Worm (Caenorhabditis elegans): Measurements from ENCODE around the gene srj-44.

srj-44 gene

ce11 chrV:2821618-2822272 lies 23.9 kb downstream of the srj-44 start, which contains the start of gene srh-36:
Gene srh-36 (minus strand): TSS chrV:2821668.
- TF ChIP-seq snpc-4 (GFP tag; optimal IDR thresholded peaks at IDR 0.05) (no peak), snpc-4 (tag; optimal IDR thresholded peaks at IDR 0.05) (peak in 1 of 4 experiments; percentile 53), ztf-28 (GFP tag; IDR thresholded peaks at IDR 0.05) (0 out of 2 replicates have a peak, but pooled peaks have one; percentile 56), zfh-2 (GFP tag; conservative IDR thresholded peaks at IDR 0.05) (peak; percentile 81), Y67H2A.10 (GFP tag; conservative IDR thresholded peaks at IDR 0.05) (no peak), mxl-1 (tag; optimal IDR thresholded peaks at IDR 0.05) (no peak), hrde-1 (tag; optimal IDR thresholded peaks at IDR 0.05; ENCODE audit: borderline replicate concordance) (no peak), nfyb-1 (GFP tag; IDR thresholded peaks at IDR 0.05) (peak; percentile 53; the same call in 1 of the 2 replicates)

ce11 chrV:2818117-2818516 lies 27.6 kb downstream of the srj-44 start, which contains the start of gene srt-34:
Gene srt-34 (minus strand): TSS chrV:2818217.
- TF ChIP-seq madf-10 (tag; optimal IDR thresholded peaks at IDR 0.05) (no peak), lsl-1 (GFP tag; optimal IDR thresholded peaks at IDR 0.05) (no peak), gei-17 (GFP tag; optimal IDR thresholded peaks at IDR 0.05) (no peak), Y95B8A.8 (GFP tag; IDR thresholded peaks at IDR 0.05) (no peak), T07F8.4 (tag; optimal IDR thresholded peaks at IDR 0.05) (no peak), egl-18 (GFP tag; IDR thresholded peaks at IDR 0.05) (no peak)

- TF ChIP-seq nfya-2 (GFP tag; IDR thresholded peaks at IDR 0.05) = no peak
- TF ChIP-seq tbp1 (GFP tag; optimal IDR thresholded peaks at IDR 0.05) = no peak
- TF ChIP-seq hmg-20 (GFP tag; IDR thresholded peaks at IDR 0.05) = no peak
- no peak for TF ChIP-seq lir-1 (GFP tag; conservative IDR thresholded peaks at IDR 0.05)
- TF ChIP-seq ets-4 (GFP tag; optimal IDR thresholded peaks at IDR 0.05) = no peak
- no peak for TF ChIP-seq let-526 (GFP tag; IDR thresholded peaks at IDR 0.05)
Measured at ce11 chrV:2815956-2816355, 29.7 kb downstream of the srj-44 start, which contains the start of gene F54E2.5. Gene F54E2.5 (minus strand): TSS chrV:2816056.

- no peak for TF ChIP-seq lin-26 (GFP tag; IDR thresholded peaks at IDR 0.05)
- TF ChIP-seq F55B11.4 (tag; optimal IDR thresholded peaks at IDR 0.05; ENCODE audit: borderline replicate concordance, insufficient read depth) = no peak
- TF ChIP-seq lsy-27 (tag; optimal IDR thresholded peaks at IDR 0.05; ENCODE audit: borderline replicate concordance, insufficient read depth) = no peak
- TF ChIP-seq aptf-3 (GFP tag; IDR thresholded peaks at IDR 0.05) = no peak
- TF ChIP-seq C17E4.6 (GFP tag; IDR thresholded peaks at IDR 0.05) = no peak
- TF ChIP-seq K12H6.12 (tag; optimal IDR thresholded peaks at IDR 0.05) = no peak
- TF ChIP-seq ztf-6 (GFP tag; IDR thresholded peaks at IDR 0.05) = no peak
- no peak for TF ChIP-seq zim-3 (tag; optimal IDR thresholded peaks at IDR 0.05)
- TF ChIP-seq atf-7 (tag; optimal IDR thresholded peaks at IDR 0.05) = no peak
- no peak for TF ChIP-seq ztf-25 (GFP tag; IDR thresholded peaks at IDR 0.05)
- TF ChIP-seq attf-6 (GFP tag; IDR thresholded peaks at IDR 0.05) = no peak
Measured at ce11 chrV:2813856-2814255, 31.8 kb downstream of the srj-44 start, which contains the start of gene F54E2.9. Gene F54E2.9 (minus strand): TSS chrV:2813987.

- TF ChIP-seq nhr-80 (tag; optimal IDR thresholded peaks at IDR 0.05) (peak; percentile 82), cebp-1 (GFP tag; IDR thresholded peaks at IDR 0.05) (peak; percentile 87), cebp-1 (tag; optimal IDR thresholded peaks at IDR 0.05) (no peak), ztf-26 (tag; optimal IDR thresholded peaks at IDR 0.05) (no peak), athp-1 (tag; optimal IDR thresholded peaks at IDR 0.05) (no peak), Y53G8AR.9 (GFP tag; conservative IDR thresholded peaks at IDR 0.05) (no peak), let-607 (tag; optimal IDR thresholded peaks at IDR 0.05) (no peak)
Measured at ce11 chrV:2810164-2810563, 35.5 kb downstream of the srj-44 start, which contains the start of gene F54E2.1. Gene F54E2.1 (plus strand): TSS chrV:2810398.
